Fruit fly (Drosophila melanogaster): Measurements from ENCODE around the gene nej.

The nej gene

dm6 chrX:9646022-9646421, 40.8 kb downstream of the nej start:
- TF ChIP-seq fd96Ca (GFP tag; IDR thresholded peaks at IDR 0.05) (peak; percentile 99), CG12605 (GFP tag; IDR thresholded peaks at IDR 0.05) (peak; percentile 97), CG34367 (tag; optimal IDR thresholded peaks at IDR 0.05) (peak; percentile 93), D1 (tag; optimal IDR thresholded peaks at IDR 0.05) (no peak), CG32121 (GFP tag; IDR thresholded peaks at IDR 0.05) (peak; percentile 98), Snoo (tag; optimal IDR thresholded peaks at IDR 0.05) (peak; percentile 99), CG8301 (tag; optimal IDR thresholded peaks at IDR 0.05) (peak; percentile 94), CG8159 (tag; optimal IDR thresholded peaks at IDR 0.05) (peak; percentile 95), CG10348 (GFP tag; IDR thresholded peaks at IDR 0.05) (peak; percentile 90), Pif1A (GFP tag; optimal IDR thresholded peaks at IDR 0.05) (peak; percentile 98), CG15710 (tag; optimal IDR thresholded peaks at IDR 0.05) (peak; percentile 97), CG17806 (tag; optimal IDR thresholded peaks at IDR 0.05) (peak; percentile 93), rn (GFP tag; IDR thresholded peaks at IDR 0.05) (peak; percentile 95), gl (tag; optimal IDR thresholded peaks at IDR 0.05) (peak; percentile 93), Ets98B (GFP tag; IDR thresholded peaks at IDR 0.05) (peak; percentile 98), Pif1B (GFP tag; optimal IDR thresholded peaks at IDR 0.05) (peak; percentile 98), EcR (GFP tag; optimal IDR thresholded peaks at IDR 0.05) (peak; percentile 100), CG13204 (GFP tag; optimal IDR thresholded peaks at IDR 0.05) (peak; percentile 97), CG4496 (GFP tag; IDR thresholded peaks at IDR 0.05) (peak; percentile 99), CG14655 (GFP tag; optimal IDR thresholded peaks at IDR 0.05) (peak; percentile 97), CG9948 (tag; optimal IDR thresholded peaks at IDR 0.05) (peak; percentile 93)

dm6 chrX:9644828-9645227, 42.0 kb downstream of the nej start:
- peak; percentile 56 for TF ChIP-seq EcR (GFP tag; optimal IDR thresholded peaks at IDR 0.05)
- TF ChIP-seq D1 (tag; optimal IDR thresholded peaks at IDR 0.05) = no peak
- TF ChIP-seq Pif1B (GFP tag; optimal IDR thresholded peaks at IDR 0.05) = peak; percentile 19
- TF ChIP-seq CG10348 (GFP tag; IDR thresholded peaks at IDR 0.05) = no peak

DNA sequence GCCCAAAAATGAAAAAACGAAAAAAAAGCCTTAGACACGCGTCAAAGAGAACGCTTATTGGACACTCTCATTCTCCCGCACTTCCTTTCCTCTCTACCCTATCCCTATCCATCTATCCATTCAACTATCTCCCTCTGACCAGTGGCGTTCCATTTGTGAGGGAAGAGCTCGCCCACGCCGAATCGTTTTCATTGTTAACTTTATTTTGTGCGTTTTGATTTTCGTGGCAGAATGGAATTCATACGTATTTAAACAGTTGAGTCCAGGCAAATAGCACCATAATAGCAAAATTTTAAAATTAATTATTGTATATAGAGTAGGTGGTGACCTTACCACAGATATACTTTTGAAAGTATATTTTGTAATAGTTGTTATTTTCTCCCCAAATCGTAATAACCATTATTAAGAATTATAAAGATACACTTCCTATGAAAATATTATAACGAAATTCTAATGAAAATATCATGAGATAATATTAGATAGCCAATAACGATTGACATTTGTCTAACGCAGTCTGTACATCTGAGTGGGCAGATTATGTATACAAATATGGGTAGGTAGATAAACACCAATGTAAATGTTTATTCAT, 45.6 kb downstream of the nej start:
- no peak for TF ChIP-seq Pif1B (GFP tag; optimal IDR thresholded peaks at IDR 0.05)
- TF ChIP-seq Snoo (tag; optimal IDR thresholded peaks at IDR 0.05) = no peak
- no peak for TF ChIP-seq CG10348 (GFP tag; IDR thresholded peaks at IDR 0.05)
- TF ChIP-seq CG4496 (GFP tag; IDR thresholded peaks at IDR 0.05) = peak; percentile 51; the same call in 1 of the 3 replicates

DNA sequence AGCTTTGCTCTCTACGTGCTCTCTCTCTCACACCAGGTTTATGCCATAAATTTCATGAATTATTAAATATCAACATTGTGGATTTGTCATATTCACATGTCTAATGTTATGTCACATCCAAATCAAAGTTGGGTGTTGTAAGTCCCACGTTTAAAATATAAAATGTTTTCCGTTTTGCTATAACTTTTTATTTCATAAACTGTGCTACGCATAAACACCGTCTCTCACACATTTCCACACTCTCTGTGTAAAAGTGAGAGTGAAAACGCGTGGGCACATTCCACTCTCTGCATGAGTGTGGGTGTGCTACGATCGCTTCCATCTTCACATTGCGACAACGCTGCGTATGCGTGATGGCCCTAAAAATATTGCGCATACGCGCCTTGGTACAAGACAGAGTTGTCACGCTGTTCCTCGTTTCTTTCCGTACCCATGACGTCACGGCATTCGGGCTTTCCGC, 46.1 kb downstream of the nej start:
- TF ChIP-seq CG34367 (tag; optimal IDR thresholded peaks at IDR 0.05) (peak; percentile 86), Snoo (tag; optimal IDR thresholded peaks at IDR 0.05) (peak; percentile 92), Ets98B (GFP tag; IDR thresholded peaks at IDR 0.05) (peak; percentile 97), CG17806 (tag; optimal IDR thresholded peaks at IDR 0.05) (peak; percentile 80), CG4496 (GFP tag; IDR thresholded peaks at IDR 0.05) (peak; percentile 97), gl (tag; optimal IDR thresholded peaks at IDR 0.05) (peak; percentile 77), CG8159 (tag; optimal IDR thresholded peaks at IDR 0.05) (peak; percentile 89), CG32121 (GFP tag; IDR thresholded peaks at IDR 0.05) (peak; percentile 96), CG9948 (tag; optimal IDR thresholded peaks at IDR 0.05) (peak; percentile 72), fd96Ca (GFP tag; IDR thresholded peaks at IDR 0.05) (peak; percentile 92), CG12605 (GFP tag; IDR thresholded peaks at IDR 0.05) (peak; percentile 95), rn (GFP tag; IDR thresholded peaks at IDR 0.05) (peak; percentile 75), CG10348 (GFP tag; IDR thresholded peaks at IDR 0.05) (peak; percentile 56; the same call in 1 of the 2 replicates), EcR (GFP tag; optimal IDR thresholded peaks at IDR 0.05) (peak; percentile 32), CG13204 (GFP tag; optimal IDR thresholded peaks at IDR 0.05) (peak; percentile 65), Pif1A (GFP tag; optimal IDR thresholded peaks at IDR 0.05) (peak; percentile 93), CG15710 (tag; optimal IDR thresholded peaks at IDR 0.05) (peak; percentile 89), Pif1B (GFP tag; optimal IDR thresholded peaks at IDR 0.05) (peak; percentile 91), CG14655 (GFP tag; optimal IDR thresholded peaks at IDR 0.05) (peak; percentile 86), CG8301 (tag; optimal IDR thresholded peaks at IDR 0.05) (peak; percentile 89), D1 (tag; optimal IDR thresholded peaks at IDR 0.05) (peak; percentile 18)

- TF ChIP-seq D1 (tag; optimal IDR thresholded peaks at IDR 0.05) = no peak
- TF ChIP-seq CG10348 (GFP tag; IDR thresholded peaks at IDR 0.05) = no peak
- peak; percentile 41 for TF ChIP-seq CG14655 (GFP tag; optimal IDR thresholded peaks at IDR 0.05)
- TF ChIP-seq CG34367 (tag; optimal IDR thresholded peaks at IDR 0.05) = no peak
- peak; percentile 47 for TF ChIP-seq CG12605 (GFP tag; IDR thresholded peaks at IDR 0.05)
- TF ChIP-seq Snoo (tag; optimal IDR thresholded peaks at IDR 0.05) = no peak
- TF ChIP-seq CG4496 (GFP tag; IDR thresholded peaks at IDR 0.05) = no peak; the same call in 2 of the 3 replicates
- no peak for TF ChIP-seq CG17806 (tag; optimal IDR thresholded peaks at IDR 0.05)
- TF ChIP-seq CG32121 (GFP tag; IDR thresholded peaks at IDR 0.05) = peak; percentile 29; the same call in 1 of the 2 replicates
- no peak for TF ChIP-seq Pif1A (GFP tag; optimal IDR thresholded peaks at IDR 0.05)
- TF ChIP-seq Pif1B (GFP tag; optimal IDR thresholded peaks at IDR 0.05) = no peak
- no peak for TF ChIP-seq CG8301 (tag; optimal IDR thresholded peaks at IDR 0.05)
- TF ChIP-seq CG13204 (GFP tag; optimal IDR thresholded peaks at IDR 0.05) = no peak
- TF ChIP-seq EcR (GFP tag; optimal IDR thresholded peaks at IDR 0.05) = no peak
- TF ChIP-seq CG15710 (tag; optimal IDR thresholded peaks at IDR 0.05) = no peak
- TF ChIP-seq CG8159 (tag; optimal IDR thresholded peaks at IDR 0.05) = no peak
- no peak for TF ChIP-seq rn (GFP tag; IDR thresholded peaks at IDR 0.05)
- no peak for TF ChIP-seq gl (tag; optimal IDR thresholded peaks at IDR 0.05)
- TF ChIP-seq Ets98B (GFP tag; IDR thresholded peaks at IDR 0.05) = peak; percentile 21; the same call in 1 of the 2 replicates
- TF ChIP-seq CG9948 (tag; optimal IDR thresholded peaks at IDR 0.05) = no peak
- TF ChIP-seq fd96Ca (GFP tag; IDR thresholded peaks at IDR 0.05) = peak; percentile 43; the same call in 1 of the 3 replicates
Observed at dm6 chrX:9638927-9639420, 47.9 kb downstream of the nej start.
